Fruit fly (Drosophila melanogaster) whole organism, embryonic: ENCODE results near the gene htk.

Source experiments
- Bteb2 ChIP-seq: fragments of 200-800 bp; sonication (Bioruptor generic); optimal IDR thresholded peaks from 2 replicates; lab custom pipeline; 2016; ENCODE audit warnings: missing biosample characterization, missing genetic modification characterization
- C15 ChIP-seq: fragments of 200-800 bp; sonication (Bioruptor generic); IDR thresholded peaks from 3 replicates; pipeline ENCODE4 v1.3.6; 2022; ENCODE audit warnings: missing biosample characterization, missing genetic modification characterization
- CG11504 ChIP-seq: fragments of 200-800 bp; sonication (Bioruptor generic); optimal IDR thresholded peaks from 3 replicates; lab custom pipeline; 2019; ENCODE audit warnings: missing biosample characterization, mild to moderate bottlenecking, missing genetic modification characterization, moderate library complexity
- CG12744 ChIP-seq: fragments of 200-800 bp; sonication (Bioruptor generic); optimal IDR thresholded peaks from 2 replicates; lab custom pipeline; 2016; ENCODE audit warnings: missing biosample characterization, missing genetic modification characterization
- CG13775 ChIP-seq: fragments of 200-800 bp; sonication (Bioruptor generic); optimal IDR thresholded peaks from 3 replicates; lab custom pipeline; 2017; ENCODE audit warnings: missing biosample characterization, mild to moderate bottlenecking, missing genetic modification characterization
- CG14050 ChIP-seq: fragments of 200-800 bp; sonication (Bioruptor generic); IDR thresholded peaks from 3 replicates; pipeline ENCODE4 v1.3.6; 2022; ENCODE audit warnings: missing biosample characterization, missing genetic modification characterization
- CG15269 ChIP-seq: fragments of 200-800 bp; sonication (Bioruptor generic); optimal IDR thresholded peaks from 2 replicates; lab custom pipeline; 2018; ENCODE audit warnings: missing biosample characterization, mild to moderate bottlenecking, missing genetic modification characterization, moderate library complexity
- CG1603 ChIP-seq: fragments of 200-800 bp; sonication (Bioruptor generic); optimal IDR thresholded peaks from 2 replicates; lab custom pipeline; 2019; ENCODE audit warnings: missing biosample characterization, mild to moderate bottlenecking, missing genetic modification characterization, moderate library complexity
- CG18262 ChIP-seq: fragments of 200-800 bp; optimal IDR thresholded peaks from 3 replicates; lab custom pipeline; 2019; ENCODE audit warnings: missing biosample characterization, mild to moderate bottlenecking, missing genetic modification characterization, moderate library complexity
- CG2712 ChIP-seq: fragments of 200-800 bp; optimal IDR thresholded peaks from 3 replicates; lab custom pipeline; 2019; ENCODE audit warnings: missing biosample characterization, mild to moderate bottlenecking, missing genetic modification characterization, moderate library complexity
- CG3065 ChIP-seq: fragments of 200-800 bp; sonication (Bioruptor generic); optimal IDR thresholded peaks from 2 replicates; lab custom pipeline; 2016; ENCODE audit warnings: missing biosample characterization, missing genetic modification characterization
- CG3163 ChIP-seq: fragments of 200-800 bp; sonication (Bioruptor generic); optimal IDR thresholded peaks from 3 replicates; lab custom pipeline; 2016; ENCODE audit warnings: missing biosample characterization, missing genetic modification characterization
- CG34376 ChIP-seq: fragments of 200-800 bp; sonication (Bioruptor generic); optimal IDR thresholded peaks from 2 replicates; lab custom pipeline; 2018; ENCODE audit warnings: missing biosample characterization, mild to moderate bottlenecking, missing genetic modification characterization
- CG3838 ChIP-seq: fragments of 200-800 bp; sonication (Bioruptor generic); optimal IDR thresholded peaks from 3 replicates; lab custom pipeline; 2016; ENCODE audit warnings: missing biosample characterization, missing genetic modification characterization
- CG42726 ChIP-seq: fragments of 200-800 bp; sonication (Bioruptor generic); IDR thresholded peaks from 2 replicates; pipeline ENCODE4 v1.3.6; 2022; ENCODE audit warnings: missing biosample characterization, missing genetic modification characterization; ENCODE audit not compliant: partially characterized antibody
- CG5245 ChIP-seq: fragments of 200-800 bp; sonication (Bioruptor generic); optimal IDR thresholded peaks from 3 replicates; lab custom pipeline; 2016; ENCODE audit warnings: missing biosample characterization, missing genetic modification characterization
- CG5953 ChIP-seq: fragments of 200-800 bp; sonication (Bioruptor generic); IDR thresholded peaks from 2 replicates; pipeline ENCODE4 v1.3.6; 2022; ENCODE audit warnings: missing biosample characterization, missing genetic modification characterization
- CG7271 ChIP-seq: fragments of 200-800 bp; sonication (Bioruptor generic); optimal IDR thresholded peaks from 2 replicates; lab custom pipeline; 2018; ENCODE audit warnings: missing biosample characterization, mild to moderate bottlenecking, missing genetic modification characterization, moderate library complexity
- CG7786 ChIP-seq: fragments of 200-800 bp; sonication (Bioruptor generic); optimal IDR thresholded peaks from 2 replicates; lab custom pipeline; 2016; ENCODE audit warnings: missing biosample characterization, missing genetic modification characterization
- CG7987 ChIP-seq: fragments of 200-800 bp; sonication (Bioruptor generic); optimal IDR thresholded peaks from 2 replicates; lab custom pipeline; 2018; ENCODE audit warnings: missing biosample characterization, mild to moderate bottlenecking, missing genetic modification characterization, moderate library complexity
- CG8290 ChIP-seq, 3 experiments: fragments of 200-800 bp; sonication (Bioruptor generic); optimal IDR thresholded peaks; 2 replicates each; lab custom pipeline; 2016 to 2019; ENCODE audit warnings: missing biosample characterization in 3 of 3, missing genetic modification characterization in 3 of 3, mild to moderate bottlenecking in 2 of 3, moderate library complexity in 1 of 3
- CTCF ChIP-seq: fragments of 200-800 bp; sonication (Bioruptor generic); optimal IDR thresholded peaks from 2 replicates; lab custom pipeline; 2017; ENCODE audit warnings: missing biosample characterization, mild to moderate bottlenecking, missing genetic modification characterization, moderate library complexity
- Dip2 ChIP-seq: fragments of 200-800 bp; sonication (Bioruptor generic); IDR thresholded peaks from 2 replicates; pipeline ENCODE4 v1.3.6; 2022; ENCODE audit warnings: missing biosample characterization, missing genetic modification characterization
- Dip3 ChIP-seq: fragments of 200-800 bp; sonication (Bioruptor generic); optimal IDR thresholded peaks from 3 replicates; lab custom pipeline; 2016; ENCODE audit warnings: missing biosample characterization, missing genetic modification characterization
- Hey ChIP-seq: fragments of 200-800 bp; sonication (Bioruptor generic); optimal IDR thresholded peaks from 3 replicates; lab custom pipeline; 2018; ENCODE audit warnings: missing biosample characterization, mild to moderate bottlenecking, missing genetic modification characterization
- Hr78 ChIP-seq, 2 experiments: fragments of 200-800 bp in 1 of 2; fragments of >200 bp in 1 of 2; sonication (Bioruptor generic) in 1 of 2; optimal IDR thresholded peaks; 2 replicates each; lab custom pipeline; 2017 to 2019; ENCODE audit warnings: missing biosample characterization in 2 of 2, missing genetic modification characterization in 2 of 2, mild to moderate bottlenecking in 1 of 2, moderate library complexity in 1 of 2
- Neu2 ChIP-seq: fragments of 200-800 bp; sonication (Bioruptor generic); optimal IDR thresholded peaks from 3 replicates; lab custom pipeline; 2016; ENCODE audit warnings: missing biosample characterization, missing genetic modification characterization, borderline replicate concordance
- Nf-YB ChIP-seq: fragments of 200-800 bp; sonication (Bioruptor generic); optimal IDR thresholded peaks from 3 replicates; lab custom pipeline; 2019; ENCODE audit warnings: missing biosample characterization, mild to moderate bottlenecking, missing genetic modification characterization, moderate library complexity
- Pdp1 ChIP-seq, 2 experiments: fragments of 200-800 bp; sonication (Bioruptor generic); optimal IDR thresholded peaks; 3 replicates each; lab custom pipeline; 2016; ENCODE audit warnings: missing biosample characterization in 2 of 2, missing genetic modification characterization in 2 of 2, mild to moderate bottlenecking in 1 of 2, moderate library complexity in 1 of 2
- Ravus ChIP-seq: fragments of 200-800 bp; sonication (Bioruptor generic); IDR thresholded peaks from 2 replicates; pipeline ENCODE4 v1.3.6; 2022; ENCODE audit warnings: missing biosample characterization, missing genetic modification characterization
- Side ChIP-seq: fragments of 200-800 bp; sonication (Bioruptor generic); optimal IDR thresholded peaks from 2 replicates; lab custom pipeline; 2016; ENCODE audit warnings: missing biosample characterization, missing genetic modification characterization
- Ssrp ChIP-seq: fragments of 200-800 bp; sonication (Bioruptor generic); optimal IDR thresholded peaks from 2 replicates; lab custom pipeline; 2018; ENCODE audit warnings: missing biosample characterization, mild to moderate bottlenecking, missing genetic modification characterization, moderate library complexity
- aop ChIP-seq: fragments of 200-800 bp; sonication (Bioruptor generic); IDR thresholded peaks from 2 replicates; pipeline ENCODE4 v1.3.6; 2022; ENCODE audit warnings: missing biosample characterization, missing genetic modification characterization
- az2 ChIP-seq: fragments of 200-800 bp; sonication (Bioruptor generic); optimal IDR thresholded peaks from 3 replicates; lab custom pipeline; 2016; ENCODE audit warnings: missing biosample characterization, missing genetic modification characterization
- bbx ChIP-seq: fragments of 200-800 bp; sonication (Bioruptor generic); IDR thresholded peaks from 2 replicates; pipeline ENCODE4 v1.3.6; 2022; ENCODE audit warnings: missing biosample characterization, missing genetic modification characterization; ENCODE audit not compliant: partially characterized antibody
- cas ChIP-seq: fragments of 200-800 bp; sonication (Bioruptor generic); IDR thresholded peaks from 2 replicates; pipeline ENCODE4 v1.3.6; 2022; ENCODE audit warnings: missing biosample characterization, missing genetic modification characterization
- crc ChIP-seq: fragments of 200-800 bp; sonication (Bioruptor generic); optimal IDR thresholded peaks from 2 replicates; lab custom pipeline; 2016; ENCODE audit warnings: missing biosample characterization, missing genetic modification characterization
- danr ChIP-seq: fragments of 200-800 bp; sonication (Bioruptor generic); IDR thresholded peaks from 2 replicates; pipeline ENCODE4 v1.3.6; 2022; ENCODE audit warnings: missing biosample characterization, missing genetic modification characterization
- eyg ChIP-seq: fragments of 200-800 bp; sonication (Bioruptor generic); optimal IDR thresholded peaks from 3 replicates; lab custom pipeline; 2016; ENCODE audit warnings: missing biosample characterization, missing genetic modification characterization
- fd96Cb ChIP-seq: fragments of 200-800 bp; sonication (Bioruptor generic); optimal IDR thresholded peaks from 2 replicates; lab custom pipeline; 2018; ENCODE audit warnings: missing biosample characterization, mild to moderate bottlenecking, missing genetic modification characterization, moderate library complexity
- grau ChIP-seq: fragments of 200-800 bp; optimal IDR thresholded peaks from 3 replicates; lab custom pipeline; 2019; ENCODE audit warnings: missing biosample characterization, mild to moderate bottlenecking, missing genetic modification characterization, moderate library complexity
- ind ChIP-seq: fragments of 200-800 bp; sonication (Bioruptor generic); optimal IDR thresholded peaks from 3 replicates; lab custom pipeline; 2016; ENCODE audit warnings: missing biosample characterization, missing genetic modification characterization
- jigr1 ChIP-seq: fragments of 200-800 bp; sonication (Bioruptor generic); IDR thresholded peaks from 3 replicates; pipeline ENCODE4 v1.3.6; 2022; ENCODE audit warnings: missing biosample characterization, missing genetic modification characterization
- lmd ChIP-seq: fragments of 200-800 bp; sonication (Bioruptor generic); IDR thresholded peaks from 2 replicates; pipeline ENCODE4 v1.3.6; 2022; ENCODE audit warnings: missing biosample characterization, missing genetic modification characterization
- lov ChIP-seq, 2 experiments: fragments of 200-800 bp in 1 of 2; fragments of >200 bp in 1 of 2; sonication (Bioruptor generic) in 1 of 2; IDR thresholded peaks in 1 of 2; optimal IDR thresholded peaks in 1 of 2; 2 replicates in 1 of 2; 3 replicates in 1 of 2; pipeline versions ENCODE4 v1.3.6 to Lab custom; 2017 to 2022; ENCODE audit warnings: missing biosample characterization in 1 of 2, missing genetic modification characterization in 1 of 2
- pan ChIP-seq, 4 experiments: fragments of >200 bp in 3 of 4; fragments of 200-800 bp in 1 of 4; sonication (Bioruptor generic) in 1 of 4; optimal IDR thresholded peaks in 3 of 4; IDR thresholded peaks in 1 of 4; 2 replicates each; pipeline versions ENCODE4 v1.3.6 to Lab custom; 2017 to 2022; ENCODE audit warnings: missing biosample characterization in 2 of 4, missing genetic modification characterization in 2 of 4, mixed read lengths in 1 of 4
- phol ChIP-seq: fragments of 200-800 bp; sonication (Bioruptor generic); optimal IDR thresholded peaks from 3 replicates; lab custom pipeline; 2018; ENCODE audit warnings: missing biosample characterization, mild to moderate bottlenecking, missing genetic modification characterization, moderate library complexity
- scrt ChIP-seq: fragments of 200-800 bp; sonication (Bioruptor generic); optimal IDR thresholded peaks from 2 replicates; lab custom pipeline; 2018; ENCODE audit warnings: missing biosample characterization, mild to moderate bottlenecking, missing genetic modification characterization, moderate library complexity
- sima ChIP-seq: fragments of 200-800 bp; sonication (Bioruptor generic); optimal IDR thresholded peaks from 2 replicates; lab custom pipeline; 2016; ENCODE audit warnings: missing biosample characterization, missing genetic modification characterization
- ttk ChIP-seq: fragments of 200-800 bp; sonication (Bioruptor generic); IDR thresholded peaks from 2 replicates; pipeline ENCODE4 v2.1.2; 2022; ENCODE audit warnings: missing biosample characterization, missing genetic modification characterization

Gene htk

dm6 chrX:18857356-18857807, 13.9 kb downstream of the htk start, which contains the start of gene CG7322:
Gene CG7322 (minus strand): TSS chrX:18857757.
- TF ChIP-seq CG8290 (GFP tag; optimal IDR thresholded peaks at IDR 0.05; lab: Kevin White, UChicago) = no peak
- TF ChIP-seq CG8290 (tag; optimal IDR thresholded peaks at IDR 0.05; lab: Kevin White, UChicago) = no peak
- 0 out of 2 replicates have a peak, but pooled peaks have one; percentile 17 for TF ChIP-seq bbx (GFP tag; lab: Robert Waterston, UW)
- TF ChIP-seq CG3163 (GFP tag; lab: Kevin White, UChicago) = no peak
- TF ChIP-seq CTCF (GFP tag; lab: Kevin White, UChicago) = no peak
- TF ChIP-seq fd96Cb (tag; lab: Kevin White, UChicago) = no peak
- no peak for TF ChIP-seq sima (GFP tag; lab: Kevin White, UChicago)
- no peak for TF ChIP-seq CG18262 (tag; lab: Kevin White, UChicago)
- no peak for TF ChIP-seq CG12744 (GFP tag; lab: Kevin White, UChicago)
- no peak for TF ChIP-seq C15 (GFP tag; lab: Robert Waterston, UW)
- no peak for TF ChIP-seq cas
- no peak for TF ChIP-seq CG42726 (GFP tag; lab: Robert Waterston, UW)
- no peak for TF ChIP-seq CG5245 (GFP tag; lab: Kevin White, UChicago)
- TF ChIP-seq CG7271 = no peak
- no peak for TF ChIP-seq Neu2 (GFP tag; lab: Kevin White, UChicago)
- TF ChIP-seq scrt = no peak
- no peak for TF ChIP-seq CG11504 (tag; lab: Kevin White, UChicago)
- TF ChIP-seq Dip2 (GFP tag; lab: Robert Waterston, UW) = no peak
- no peak for TF ChIP-seq eyg (GFP tag; lab: Kevin White, UChicago)
- TF ChIP-seq ttk = no peak
- TF ChIP-seq CG15269 (tag; lab: Kevin White, UChicago) = no peak
- no peak for TF ChIP-seq lmd
- no peak for TF ChIP-seq CG1603 (tag; lab: Kevin White, UChicago)
- no peak for TF ChIP-seq danr
- no peak for TF ChIP-seq CG5953 (GFP tag; lab: Robert Waterston, UW)
- no peak for TF ChIP-seq CG13775
- no peak for TF ChIP-seq Dip3 (GFP tag; lab: Kevin White, UChicago)
- TF ChIP-seq grau (tag; lab: Kevin White, UChicago) = no peak
- no peak for TF ChIP-seq CG3065 (GFP tag; lab: Kevin White, UChicago)
- peak in 1 of 2 experiments; percentile 81 for TF ChIP-seq Hr78 (GFP tag; optimal IDR thresholded peaks at IDR 0.05; lab: Kevin White, UChicago)
- TF ChIP-seq jigr1 (GFP tag; lab: Robert Waterston, UW) = no peak
- no peak for TF ChIP-seq pan (optimal IDR thresholded peaks at IDR 0.05; lab: Kevin White, UChicago)
- no peak for TF ChIP-seq pan (GFP tag; optimal IDR thresholded peaks at IDR 0.05 in 1 of 2, IDR thresholded peaks at IDR 0.05 in 1 of 2)
- TF ChIP-seq lov (optimal IDR thresholded peaks at IDR 0.05; lab: Kevin White, UChicago) = no peak
- no peak for TF ChIP-seq lov (GFP tag; IDR thresholded peaks at IDR 0.05; lab: Robert Waterston, UW)
- TF ChIP-seq CG34376 (GFP tag; lab: Kevin White, UChicago) = peak; percentile 96
- no peak for TF ChIP-seq CG7786 (GFP tag; lab: Kevin White, UChicago)
- TF ChIP-seq az2 (GFP tag; lab: Kevin White, UChicago) = no peak
- TF ChIP-seq Pdp1 (GFP tag; optimal IDR thresholded peaks at IDR 0.05; lab: Kevin White, UChicago) = peak in 1 of 2 experiments; percentile 3
- no peak for TF ChIP-seq Ravus (GFP tag; lab: Robert Waterston, UW)
- TF ChIP-seq Ssrp (tag; lab: Kevin White, UChicago) = no peak
- no peak for TF ChIP-seq CG2712 (tag; lab: Kevin White, UChicago)
- no peak for TF ChIP-seq Hey
- TF ChIP-seq CG14050 (GFP tag; lab: Robert Waterston, UW) = no peak
- TF ChIP-seq Nf-YB (GFP tag; lab: Kevin White, UChicago) = peak; percentile 74
- no peak for TF ChIP-seq Bteb2
- no peak for TF ChIP-seq phol (tag; lab: Kevin White, UChicago)
- no peak for TF ChIP-seq Side (GFP tag; lab: Kevin White, UChicago)
- no peak for TF ChIP-seq CG7987 (GFP tag; lab: Kevin White, UChicago)
- TF ChIP-seq CG3838 = no peak
- TF ChIP-seq aop (GFP tag; lab: Robert Waterston, UW) = no peak
- TF ChIP-seq crc = no peak
- TF ChIP-seq ind (GFP tag; lab: Kevin White, UChicago) = no peak
